Worm (Caenorhabditis elegans) whole organism, L4 larva: ENCODE data around the gene C06C3.7.
"Not testable (repeated sequence)": the region's sequence is repeated elsewhere in the genome, so short reads cannot be mapped to it uniquely, and the experiment has no call there.

Experiments used
- F49E8.2 ChIP-seq: sonication (generic microtip); optimal IDR thresholded peaks from 2 replicates; lab custom pipeline; 2016; ENCODE audit warnings: missing compliant biosample characterization, mild to moderate bottlenecking, missing genetic modification characterization, borderline replicate concordance
- T20F7.1 ChIP-seq: fragments of 200-800 bp; sonication (Bioruptor generic); optimal IDR thresholded peaks from 2 replicates; lab custom pipeline; 2018; ENCODE audit warnings: mild to moderate bottlenecking, missing genetic modification characterization, missing compliant biosample characterization
- T26A8.4 ChIP-seq: fragments of 200-800 bp; sonication (Bioruptor generic); IDR thresholded peaks from 2 replicates; pipeline ENCODE4 v1.3.6; 2022; ENCODE audit warnings: missing genetic modification characterization, missing compliant biosample characterization
- Y5F2A.4 ChIP-seq: fragments of 200-800 bp; sonication (Bioruptor generic); optimal IDR thresholded peaks from 2 replicates; lab custom pipeline; 2018; ENCODE audit warnings: mild to moderate bottlenecking, missing genetic modification characterization, missing compliant biosample characterization
- aha-1 ChIP-seq: fragments of 150-350 bp; peaks from one replicate; lab custom pipeline; 2014; ENCODE audit warnings: missing biosample characterization, missing genetic modification characterization
- aly-2 ChIP-seq: sonication (generic microtip); optimal IDR thresholded peaks from 2 replicates; lab custom pipeline; 2018; ENCODE audit warnings: missing biosample characterization, missing genetic modification characterization
- arid-1 ChIP-seq: fragments of 200-800 bp; sonication (Bioruptor generic); conservative IDR thresholded peaks from 2 replicates; pipeline ENCODE4 v1.3.6; 2022; ENCODE audit warnings: missing genetic modification reagents, missing genetic modification characterization, missing compliant biosample characterization
- ceh-20 ChIP-seq: fragments of 200-800 bp; sonication (Bioruptor generic); IDR thresholded peaks from 2 replicates; pipeline ENCODE4 v1.3.6; 2022; ENCODE audit warnings: missing genetic modification reagents, missing genetic modification characterization, missing compliant biosample characterization
- ceh-82 ChIP-seq: sonication (generic microtip); optimal IDR thresholded peaks from 2 replicates; lab custom pipeline; 2017; ENCODE audit warnings: missing biosample characterization, missing genetic modification characterization
- ces-1 ChIP-seq: fragments of 150-350 bp; sonication (generic microtip); optimal IDR thresholded peaks from 4 replicates; lab custom pipeline; 2014; ENCODE audit warnings: missing biosample characterization, missing genetic modification reagents, missing genetic modification characterization
- cey-2 ChIP-seq: sonication (generic microtip); optimal IDR thresholded peaks from 3 replicates; lab custom pipeline; 2017; ENCODE audit warnings: missing genetic modification characterization, mild to moderate bottlenecking, missing compliant biosample characterization, antibody characterized with exemption, borderline replicate concordance; ENCODE audit not compliant: insufficient read depth
- daf-12 ChIP-seq: fragments of 150-350 bp; optimal IDR thresholded peaks from 2 replicates; lab custom pipeline; 2014; ENCODE audit warnings: missing biosample characterization, missing genetic modification reagents, missing genetic modification characterization
- daf-19 ChIP-seq: fragments of 200-800 bp; sonication (Bioruptor generic); conservative IDR thresholded peaks from 2 replicates; pipeline ENCODE4 v1.3.6; 2022; ENCODE audit warnings: missing genetic modification characterization, missing compliant biosample characterization
- dmd-8 ChIP-seq: fragments of 200-800 bp; sonication (Bioruptor generic); IDR thresholded peaks from 2 replicates; pipeline ENCODE4 v1.3.6; 2022; ENCODE audit warnings: missing genetic modification characterization, missing compliant biosample characterization
- dmd-9 ChIP-seq: fragments of 200-800 bp; sonication (Bioruptor generic); IDR thresholded peaks from 2 replicates; pipeline ENCODE4 v1.3.6; 2022; ENCODE audit warnings: missing genetic modification reagents, missing genetic modification characterization, missing compliant biosample characterization
- dpl-1 ChIP-seq: fragments of 150-350 bp; optimal IDR thresholded peaks from 2 replicates; lab custom pipeline; 2014; ENCODE audit warnings: missing biosample characterization, missing genetic modification reagents, missing genetic modification characterization
- dve-1 ChIP-seq: sonication (generic microtip); optimal IDR thresholded peaks from 2 replicates; lab custom pipeline; 2017; ENCODE audit warnings: antibody characterized with exemption, mild to moderate bottlenecking, missing genetic modification characterization, missing compliant biosample characterization; ENCODE audit not compliant: insufficient read depth
- egl-43 ChIP-seq: fragments of 200-800 bp; sonication (Bioruptor generic); IDR thresholded peaks from 2 replicates; pipeline ENCODE4 v1.3.6; 2022; ENCODE audit warnings: missing genetic modification reagents, missing genetic modification characterization, missing compliant biosample characterization
- fos-1 ChIP-seq: fragments of 150-350 bp; optimal IDR thresholded peaks from 2 replicates; lab custom pipeline; 2014; ENCODE audit warnings: missing biosample characterization, missing genetic modification characterization
- jun-1 ChIP-seq: fragments of 150-350 bp; optimal IDR thresholded peaks from 2 replicates; lab custom pipeline; 2014; ENCODE audit warnings: missing biosample characterization, missing genetic modification reagents, missing genetic modification characterization
- lin-13 ChIP-seq: fragments of 150-350 bp; optimal IDR thresholded peaks from 2 replicates; lab custom pipeline; 2014; ENCODE audit warnings: missing biosample characterization, missing genetic modification reagents, missing genetic modification characterization
- lin-29 ChIP-seq: fragments of 200-800 bp; sonication (Bioruptor generic); IDR thresholded peaks from 2 replicates; pipeline ENCODE4 v1.3.6; 2022; ENCODE audit warnings: missing genetic modification reagents, missing genetic modification characterization, missing compliant biosample characterization
- lin-38 ChIP-seq: fragments of 200-800 bp; sonication (Bioruptor generic); IDR thresholded peaks from 2 replicates; pipeline ENCODE4 v1.3.6; 2022; ENCODE audit warnings: missing genetic modification reagents, missing genetic modification characterization, missing compliant biosample characterization
- lin-39 ChIP-seq: fragments of 150-350 bp; optimal IDR thresholded peaks from 2 replicates; lab custom pipeline; 2014; ENCODE audit warnings: missing biosample characterization, missing genetic modification reagents, missing genetic modification characterization
- madf-5 ChIP-seq, 2 experiments: fragments of 200-800 bp; sonication (Bioruptor generic); IDR thresholded peaks; 2 replicates each; pipeline ENCODE4 v1.3.6; 2022; ENCODE audit warnings: missing compliant biosample characterization in 2 of 2, missing genetic modification characterization in 2 of 2
- madf-9 ChIP-seq: fragments of 200-800 bp; sonication (Bioruptor generic); conservative IDR thresholded peaks from 2 replicates; pipeline ENCODE4 v1.3.6; 2022; ENCODE audit warnings: missing genetic modification reagents, missing genetic modification characterization, missing compliant biosample characterization
- mdl-1 ChIP-seq, 2 experiments: fragments of 150-350 bp in 1 of 2; sonication (generic microtip) in 1 of 2; optimal IDR thresholded peaks; 2 replicates each; lab custom pipeline; 2014 to 2017; ENCODE audit warnings: missing biosample characterization in 2 of 2, missing genetic modification characterization in 2 of 2
- nhr-41 ChIP-seq: fragments of 200-800 bp; sonication (Bioruptor generic); IDR thresholded peaks from 2 replicates; pipeline ENCODE4 v1.3.6; 2022; ENCODE audit warnings: missing genetic modification reagents, missing genetic modification characterization, missing compliant biosample characterization
- nhr-76 ChIP-seq: fragments of 150-350 bp; optimal IDR thresholded peaks from 2 replicates; lab custom pipeline; 2014; ENCODE audit warnings: missing biosample characterization, missing genetic modification characterization
- nhr-77 ChIP-seq: fragments of 150-350 bp; optimal IDR thresholded peaks from 2 replicates; lab custom pipeline; 2014; ENCODE audit warnings: missing biosample characterization, missing genetic modification characterization
- php-3 ChIP-seq: fragments of 200-800 bp; sonication (Bioruptor generic); IDR thresholded peaks from 2 replicates; pipeline ENCODE4 v1.3.6; 2022; ENCODE audit warnings: missing genetic modification reagents, missing genetic modification characterization, missing compliant biosample characterization
- pqm-1 ChIP-seq: sonication (generic microtip); optimal IDR thresholded peaks from 2 replicates; lab custom pipeline; 2017; ENCODE audit warnings: missing biosample characterization, missing genetic modification characterization
- rbr-2 ChIP-seq: sonication (generic microtip); optimal IDR thresholded peaks from 2 replicates; lab custom pipeline; 2016; ENCODE audit warnings: missing genotype, missing genetic modification characterization, missing compliant biosample characterization
- snpc-1.2 ChIP-seq: fragments of 200-800 bp; sonication (Bioruptor generic); IDR thresholded peaks from 2 replicates; pipeline ENCODE4 v1.3.6; 2022; ENCODE audit warnings: missing genetic modification reagents, missing genetic modification characterization, missing compliant biosample characterization
- snpc-4 ChIP-seq: fragments of 150-350 bp; optimal IDR thresholded peaks from 2 replicates; lab custom pipeline; 2014; ENCODE audit warnings: missing biosample characterization, missing genetic modification characterization
- unc-62 ChIP-seq, 3 experiments: fragments of 150-350 bp in 1 of 3; sonication (generic microtip); optimal IDR thresholded peaks in 2 of 3; peaks in 1 of 3; 1 replicate in 1 of 3; 2 replicates in 2 of 3; lab custom pipeline; 2014 to 2017; ENCODE audit warnings: missing biosample characterization in 3 of 3, missing genetic modification characterization in 3 of 3, missing genetic modification reagents in 3 of 3, missing genotype in 1 of 3
- zip-11 ChIP-seq: fragments of 200-800 bp; sonication (Bioruptor generic); IDR thresholded peaks from 2 replicates; pipeline ENCODE4 v1.3.6; 2022; ENCODE audit warnings: missing genetic modification characterization, missing compliant biosample characterization

C06C3.7 gene

DNA sequence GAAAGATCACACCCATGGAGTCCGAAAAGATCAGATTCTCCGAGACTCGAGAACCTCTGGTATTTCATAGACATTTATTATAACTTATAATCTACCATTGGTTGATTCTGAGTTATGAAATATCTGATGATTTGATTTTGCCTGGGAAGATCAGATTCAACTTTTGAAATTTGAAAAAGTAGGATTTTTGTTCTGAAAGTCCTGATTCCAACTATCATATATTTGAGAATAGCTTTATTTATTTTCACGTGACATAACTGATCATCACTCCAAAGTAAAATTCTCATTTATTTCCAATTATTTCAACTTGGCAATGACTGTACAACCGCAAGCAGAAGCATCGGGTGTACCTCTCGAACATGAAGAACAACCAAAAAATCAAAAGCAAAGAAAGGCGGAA is 14.4 kb downstream of the C06C3.7 start, which contains the start of gene Y51B9A.7:
Y51B9A.7 (plus strand) TSS at position 301 of the 400 bp plus-strand sequence.
- TF ChIP-seq rbr-2 (tag; lab: Kevin White, UChicago) (no peak), dmd-9 (GFP tag; lab: Robert Waterston, UW) (no peak), jun-1 (tag; lab: Kevin White, UChicago) (no peak), lin-29 (no peak), daf-12 (tag; lab: Kevin White, UChicago) (no peak), nhr-41 (GFP tag; lab: Robert Waterston, UW) (no peak), pqm-1 (tag; lab: Kevin White, UChicago) (no peak), F49E8.2 (tag; lab: Kevin White, UChicago) (no peak), dpl-1 (GFP tag; lab: Kevin White, UChicago) (no peak), aly-2 (tag; lab: Kevin White, UChicago) (no peak), dmd-8 (no peak)

DNA sequence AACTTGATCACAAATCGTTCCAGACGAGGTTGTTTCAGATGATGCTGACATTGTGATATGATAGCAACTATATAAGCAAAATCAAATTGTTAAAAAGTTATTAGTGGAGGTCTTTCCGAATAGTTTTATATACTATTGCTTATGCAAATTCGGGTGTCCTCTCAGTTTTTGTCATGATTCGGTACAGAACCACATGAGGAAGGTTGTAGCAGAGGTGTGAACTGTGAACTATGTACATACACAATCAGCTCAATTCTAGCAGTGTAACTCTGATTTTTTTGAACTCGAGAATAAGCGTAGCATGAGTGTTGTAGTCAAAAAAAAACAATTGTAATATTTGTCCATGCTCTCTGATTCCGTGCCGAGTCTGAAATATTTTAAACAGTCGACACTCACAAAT is 17.7 kb downstream of the C06C3.7 start, which contains the start of gene Y51B9A.6:
Y51B9A.6 (minus strand) TSS at position 101 of the 400 bp plus-strand sequence.
- peak; percentile 35 for TF ChIP-seq aha-1 (tag; lab: Kevin White, UChicago)
- no peak for TF ChIP-seq php-3 (GFP tag; lab: Robert Waterston, UW)

ce11 chrII:9403846-9404245 is 18.5 kb downstream of the C06C3.7 start, which contains the start of gene Y51B9A.5:
Y51B9A.5 (plus strand) TSS chrII:9404146.
- TF ChIP-seq T26A8.4 (GFP tag; lab: Robert Waterston, UW) (no peak), lin-38 (GFP tag; lab: Robert Waterston, UW) (no peak), ces-1 (GFP tag; lab: Kevin White, UChicago) (no peak), dve-1 (tag; lab: Kevin White, UChicago) (no peak), php-3 (GFP tag; lab: Robert Waterston, UW) (no peak), daf-19 (GFP tag; lab: Robert Waterston, UW) (no peak), arid-1 (GFP tag; lab: Robert Waterston, UW) (no peak), F49E8.2 (tag; lab: Kevin White, UChicago) (no peak), ceh-20 (GFP tag; lab: Robert Waterston, UW) (no peak), egl-43 (GFP tag; lab: Robert Waterston, UW) (no peak), zip-11 (GFP tag; lab: Robert Waterston, UW) (no peak), snpc-1.2 (GFP tag; lab: Robert Waterston, UW) (no peak), Y5F2A.4 (GFP tag; lab: Kevin White, UChicago) (no peak), mdl-1 (tag; optimal IDR thresholded peaks at IDR 0.05; lab: Kevin White, UChicago) (no peak), aly-2 (tag; lab: Kevin White, UChicago) (no peak), madf-5 (GFP tag; IDR thresholded peaks at IDR 0.05; lab: Robert Waterston, UW) (no peak), snpc-4 (tag; lab: Kevin White, UChicago) (no peak), T20F7.1 (no peak), lin-13 (GFP tag; lab: Kevin White, UChicago) (no peak)
- TF ChIP-seq, all 104 proteins: peak for 0

- peak in 1 of 2 experiments; percentile 53 for TF ChIP-seq unc-62 (GFP tag; optimal IDR thresholded peaks at IDR 0.05 in 1 of 2; lab: Kevin White, UChicago)
- TF ChIP-seq unc-62 (tag; optimal IDR thresholded peaks at IDR 0.05; lab: Kevin White, UChicago) = not testable (repeated sequence)
Observed at ce11 chrII:9405013-9405412, 19.7 kb downstream of the C06C3.7 start.

DNA sequence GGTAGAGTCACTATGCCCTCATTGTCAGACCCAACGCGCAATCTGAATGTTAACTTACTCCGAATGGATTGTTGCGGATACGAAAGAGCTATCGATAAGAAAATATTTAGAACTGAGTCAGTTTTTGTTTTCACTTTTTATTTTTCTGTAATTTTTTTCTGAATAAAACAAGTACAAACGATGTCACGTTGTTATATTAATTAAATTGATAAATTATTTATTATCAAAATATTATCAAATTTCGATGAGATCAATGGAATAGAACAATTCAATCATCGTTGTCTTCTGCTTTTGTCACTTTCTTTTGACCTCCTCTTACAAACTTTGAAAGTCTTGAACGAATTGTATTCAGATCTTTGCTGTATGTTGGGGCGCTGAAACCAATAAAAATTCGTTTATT is 21.7 kb downstream of the C06C3.7 start, which contains the start of gene mpz-6:
mpz-6 (minus strand) TSS at position 101 of the 400 bp plus-strand sequence.
- no peak for TF ChIP-seq ceh-82 (tag; lab: Kevin White, UChicago)
- TF ChIP-seq nhr-77 (tag; lab: Kevin White, UChicago) = no peak
- TF ChIP-seq madf-9 = no peak
- TF ChIP-seq dve-1 (tag; lab: Kevin White, UChicago) = no peak
- no peak for TF ChIP-seq fos-1
- TF ChIP-seq lin-39 (tag; lab: Kevin White, UChicago) = no peak
- no peak for TF ChIP-seq cey-2 (tag; lab: Kevin White, UChicago)
- TF ChIP-seq nhr-76 (tag; lab: Kevin White, UChicago) = no peak
